Worm (Caenorhabditis elegans): Measurements from ENCODE around the gene swsn-3.

DNA sequence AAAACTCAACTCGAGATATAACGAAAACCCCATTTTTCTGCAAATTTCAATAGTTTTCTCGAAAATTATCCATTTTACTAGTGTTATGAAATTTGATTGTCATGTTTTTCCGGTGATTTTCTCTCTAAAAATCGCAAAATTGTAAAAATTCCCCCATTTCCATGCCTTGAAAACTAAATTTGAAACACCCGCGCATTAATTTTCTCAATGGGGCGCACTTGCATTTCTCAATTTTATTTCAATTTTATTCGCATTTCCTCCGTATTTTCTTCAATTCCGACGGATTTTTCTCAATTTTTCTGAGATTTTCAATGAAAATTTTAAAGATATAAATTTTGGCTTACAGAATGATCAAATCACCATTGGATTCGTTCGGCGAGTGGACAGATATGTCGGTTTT lies 36.6 kb upstream of the swsn-3 start, which contains the start of gene Y71H2AM.3:
- TF ChIP-seq ceh-82 (tag; optimal IDR thresholded peaks at IDR 0.05) (no peak), nhr-237 (tag; optimal IDR thresholded peaks at IDR 0.05) (no peak), skn-1 (tag; optimal IDR thresholded peaks at IDR 0.05) (no peak), ztf-4 (tag; optimal IDR thresholded peaks at IDR 0.05) (no peak), egl-27 (tag; optimal IDR thresholded peaks at IDR 0.05) (peak; percentile 30), snpc-4 (tag; optimal IDR thresholded peaks at IDR 0.05) (no peak), lin-13 (GFP tag; optimal IDR thresholded peaks at IDR 0.05) (peak; percentile 29), ztf-1 (GFP tag; conservative IDR thresholded peaks at IDR 0.05) (no peak), aly-2 (tag; optimal IDR thresholded peaks at IDR 0.05) (no peak), blmp-1 (tag; optimal IDR thresholded peaks at IDR 0.05; ENCODE audit: insufficient read depth) (no peak)
